Fruit fly (Drosophila melanogaster): Measurements from ENCODE around the gene CG33127.

CG33127 gene

dm6 chr2L:294452-295362 is 27.2 kb upstream of the CG33127 start, which contains the start of the genes U2af38 and Stip1:
Gene U2af38, minus strand, starts transcription at chr2L:294681.
Gene Stip1, plus strand, starts transcription at chr2L:295122.
- TF ChIP-seq Snoo (tag; optimal IDR thresholded peaks at IDR 0.05) = no peak
- no peak for TF ChIP-seq rn (GFP tag; IDR thresholded peaks at IDR 0.05)
- no peak for TF ChIP-seq CG10348 (GFP tag; IDR thresholded peaks at IDR 0.05)
- TF ChIP-seq EcR (GFP tag; optimal IDR thresholded peaks at IDR 0.05) = peak; percentile 99
- no peak for TF ChIP-seq CG17806 (tag; optimal IDR thresholded peaks at IDR 0.05)

- TF ChIP-seq CG32121 (GFP tag; IDR thresholded peaks at IDR 0.05) (peak; percentile 67; the same call in 1 of the 2 replicates), CG9948 (tag; optimal IDR thresholded peaks at IDR 0.05) (peak; percentile 83), Pif1B (GFP tag; optimal IDR thresholded peaks at IDR 0.05) (peak; percentile 53), CG15710 (tag; optimal IDR thresholded peaks at IDR 0.05) (peak; percentile 90), fd96Ca (GFP tag; IDR thresholded peaks at IDR 0.05) (peak; percentile 54; the same call in 1 of the 3 replicates), CG34367 (tag; optimal IDR thresholded peaks at IDR 0.05) (peak; percentile 80), rn (GFP tag; IDR thresholded peaks at IDR 0.05) (peak; percentile 48; the same call in 1 of the 2 replicates), CG12605 (GFP tag; IDR thresholded peaks at IDR 0.05) (peak; percentile 63), CG8159 (tag; optimal IDR thresholded peaks at IDR 0.05) (peak; percentile 87), Pif1A (GFP tag; optimal IDR thresholded peaks at IDR 0.05) (peak; percentile 83), Ets98B (GFP tag; IDR thresholded peaks at IDR 0.05) (peak; percentile 73), CG4496 (GFP tag; IDR thresholded peaks at IDR 0.05) (peak; percentile 85), gl (tag; optimal IDR thresholded peaks at IDR 0.05) (no peak), CG8301 (tag; optimal IDR thresholded peaks at IDR 0.05) (peak; percentile 71), D1 (tag; optimal IDR thresholded peaks at IDR 0.05) (no peak), CG14655 (GFP tag; optimal IDR thresholded peaks at IDR 0.05) (no peak), CG13204 (GFP tag; optimal IDR thresholded peaks at IDR 0.05) (no peak), EcR (GFP tag; optimal IDR thresholded peaks at IDR 0.05) (no peak), CG10348 (GFP tag; IDR thresholded peaks at IDR 0.05) (peak; percentile 79), CG17806 (tag; optimal IDR thresholded peaks at IDR 0.05) (peak; percentile 75), Snoo (tag; optimal IDR thresholded peaks at IDR 0.05) (peak; percentile 89)
Measured at dm6 chr2L:297480-298284, 24.2 kb upstream of the CG33127 start, which contains the start of gene Pi3K21B. Gene Pi3K21B, plus strand, starts transcription at chr2L:297880.

dm6 chr2L:298285-298644 is 23.6 kb upstream of the CG33127 start:
- TF ChIP-seq rn (GFP tag; IDR thresholded peaks at IDR 0.05) (no peak), Pif1B (GFP tag; optimal IDR thresholded peaks at IDR 0.05) (no peak), CG10348 (GFP tag; IDR thresholded peaks at IDR 0.05) (no peak), Ets98B (GFP tag; IDR thresholded peaks at IDR 0.05) (peak; percentile 22; the same call in 1 of the 2 replicates), CG32121 (GFP tag; IDR thresholded peaks at IDR 0.05) (peak; percentile 62; the same call in 1 of the 2 replicates), fd96Ca (GFP tag; IDR thresholded peaks at IDR 0.05) (peak; percentile 16; the same call in 1 of the 3 replicates), CG15710 (tag; optimal IDR thresholded peaks at IDR 0.05) (no peak), CG34367 (tag; optimal IDR thresholded peaks at IDR 0.05) (no peak), Snoo (tag; optimal IDR thresholded peaks at IDR 0.05) (no peak), CG12605 (GFP tag; IDR thresholded peaks at IDR 0.05) (no peak), CG17806 (tag; optimal IDR thresholded peaks at IDR 0.05) (no peak), CG13204 (GFP tag; optimal IDR thresholded peaks at IDR 0.05) (peak; percentile 79)

- TF ChIP-seq CG10348 (GFP tag; IDR thresholded peaks at IDR 0.05) (no peak), EcR (GFP tag; optimal IDR thresholded peaks at IDR 0.05) (no peak), Pif1A (GFP tag; optimal IDR thresholded peaks at IDR 0.05) (no peak), CG32121 (GFP tag; IDR thresholded peaks at IDR 0.05) (no peak), CG15710 (tag; optimal IDR thresholded peaks at IDR 0.05) (no peak), Ets98B (GFP tag; IDR thresholded peaks at IDR 0.05) (no peak), CG34367 (tag; optimal IDR thresholded peaks at IDR 0.05) (no peak), CG12605 (GFP tag; IDR thresholded peaks at IDR 0.05) (no peak), CG13204 (GFP tag; optimal IDR thresholded peaks at IDR 0.05) (no peak), D1 (tag; optimal IDR thresholded peaks at IDR 0.05) (no peak), fd96Ca (GFP tag; IDR thresholded peaks at IDR 0.05) (no peak; the same call in 2 of the 3 replicates), CG4496 (GFP tag; IDR thresholded peaks at IDR 0.05) (no peak), CG17806 (tag; optimal IDR thresholded peaks at IDR 0.05) (no peak), Pif1B (GFP tag; optimal IDR thresholded peaks at IDR 0.05) (no peak), CG8159 (tag; optimal IDR thresholded peaks at IDR 0.05) (no peak), CG8301 (tag; optimal IDR thresholded peaks at IDR 0.05) (no peak), Snoo (tag; optimal IDR thresholded peaks at IDR 0.05) (no peak), rn (GFP tag; IDR thresholded peaks at IDR 0.05) (no peak)
Measured at dm6 chr2L:299038-299437, 22.9 kb upstream of the CG33127 start.

- no peak for TF ChIP-seq CG13204 (GFP tag; optimal IDR thresholded peaks at IDR 0.05)
- TF ChIP-seq CG8159 (tag; optimal IDR thresholded peaks at IDR 0.05) = no peak
- TF ChIP-seq CG34367 (tag; optimal IDR thresholded peaks at IDR 0.05) = no peak
- TF ChIP-seq Ets98B (GFP tag; IDR thresholded peaks at IDR 0.05) = no peak
- TF ChIP-seq rn (GFP tag; IDR thresholded peaks at IDR 0.05) = no peak
- TF ChIP-seq Pif1A (GFP tag; optimal IDR thresholded peaks at IDR 0.05) = no peak
- TF ChIP-seq CG12605 (GFP tag; IDR thresholded peaks at IDR 0.05) = no peak
- TF ChIP-seq CG17806 (tag; optimal IDR thresholded peaks at IDR 0.05) = no peak
- TF ChIP-seq CG10348 (GFP tag; IDR thresholded peaks at IDR 0.05) = no peak
- no peak for TF ChIP-seq EcR (GFP tag; optimal IDR thresholded peaks at IDR 0.05)
- no peak for TF ChIP-seq Pif1B (GFP tag; optimal IDR thresholded peaks at IDR 0.05)
- no peak for TF ChIP-seq CG14655 (GFP tag; optimal IDR thresholded peaks at IDR 0.05)
- no peak for TF ChIP-seq CG4496 (GFP tag; IDR thresholded peaks at IDR 0.05)
- no peak for TF ChIP-seq CG8301 (tag; optimal IDR thresholded peaks at IDR 0.05)
- no peak for TF ChIP-seq Snoo (tag; optimal IDR thresholded peaks at IDR 0.05)
- no peak for TF ChIP-seq D1 (tag; optimal IDR thresholded peaks at IDR 0.05)
- no peak for TF ChIP-seq fd96Ca (GFP tag; IDR thresholded peaks at IDR 0.05)
- no peak for TF ChIP-seq CG15710 (tag; optimal IDR thresholded peaks at IDR 0.05)
- TF ChIP-seq gl (tag; optimal IDR thresholded peaks at IDR 0.05) = no peak
- no peak for TF ChIP-seq CG32121 (GFP tag; IDR thresholded peaks at IDR 0.05)
Measured at dm6 chr2L:300006-300405, 21.9 kb upstream of the CG33127 start.
